Fruit fly (Drosophila melanogaster) whole organism, pupa: ENCODE results near the gene CG45488.

Experiments used
- CG13204 ChIP-seq: fragments of 200-800 bp; sonication (Bioruptor generic); optimal IDR thresholded peaks from 2 replicates; lab custom pipeline; 2018; ENCODE audit warnings: missing biosample characterization, mild to moderate bottlenecking, missing genetic modification characterization, moderate library complexity
- CG17806 ChIP-seq: fragments of 200-800 bp; sonication (Bioruptor generic); optimal IDR thresholded peaks from 2 replicates; lab custom pipeline; 2018; ENCODE audit warnings: missing biosample characterization, mild to moderate bottlenecking, missing genetic modification characterization, moderate library complexity
- D1 ChIP-seq: fragments of 200-800 bp; sonication (Bioruptor generic); optimal IDR thresholded peaks from 2 replicates; lab custom pipeline; 2018; ENCODE audit warnings: missing biosample characterization, mild to moderate bottlenecking, missing genetic modification characterization, moderate library complexity
- Pif1A ChIP-seq: fragments of 200-800 bp; sonication (Bioruptor generic); optimal IDR thresholded peaks from 3 replicates; lab custom pipeline; 2016; ENCODE audit warnings: missing biosample characterization, missing genetic modification characterization
- Pif1B ChIP-seq: fragments of 200-800 bp; sonication (Bioruptor generic); optimal IDR thresholded peaks from 3 replicates; lab custom pipeline; 2016; ENCODE audit warnings: missing biosample characterization, missing genetic modification characterization
- gl ChIP-seq: fragments of 200-800 bp; sonication (Bioruptor generic); optimal IDR thresholded peaks from 2 replicates; lab custom pipeline; 2018; ENCODE audit warnings: missing biosample characterization, mild to moderate bottlenecking, missing genetic modification characterization

DNA sequence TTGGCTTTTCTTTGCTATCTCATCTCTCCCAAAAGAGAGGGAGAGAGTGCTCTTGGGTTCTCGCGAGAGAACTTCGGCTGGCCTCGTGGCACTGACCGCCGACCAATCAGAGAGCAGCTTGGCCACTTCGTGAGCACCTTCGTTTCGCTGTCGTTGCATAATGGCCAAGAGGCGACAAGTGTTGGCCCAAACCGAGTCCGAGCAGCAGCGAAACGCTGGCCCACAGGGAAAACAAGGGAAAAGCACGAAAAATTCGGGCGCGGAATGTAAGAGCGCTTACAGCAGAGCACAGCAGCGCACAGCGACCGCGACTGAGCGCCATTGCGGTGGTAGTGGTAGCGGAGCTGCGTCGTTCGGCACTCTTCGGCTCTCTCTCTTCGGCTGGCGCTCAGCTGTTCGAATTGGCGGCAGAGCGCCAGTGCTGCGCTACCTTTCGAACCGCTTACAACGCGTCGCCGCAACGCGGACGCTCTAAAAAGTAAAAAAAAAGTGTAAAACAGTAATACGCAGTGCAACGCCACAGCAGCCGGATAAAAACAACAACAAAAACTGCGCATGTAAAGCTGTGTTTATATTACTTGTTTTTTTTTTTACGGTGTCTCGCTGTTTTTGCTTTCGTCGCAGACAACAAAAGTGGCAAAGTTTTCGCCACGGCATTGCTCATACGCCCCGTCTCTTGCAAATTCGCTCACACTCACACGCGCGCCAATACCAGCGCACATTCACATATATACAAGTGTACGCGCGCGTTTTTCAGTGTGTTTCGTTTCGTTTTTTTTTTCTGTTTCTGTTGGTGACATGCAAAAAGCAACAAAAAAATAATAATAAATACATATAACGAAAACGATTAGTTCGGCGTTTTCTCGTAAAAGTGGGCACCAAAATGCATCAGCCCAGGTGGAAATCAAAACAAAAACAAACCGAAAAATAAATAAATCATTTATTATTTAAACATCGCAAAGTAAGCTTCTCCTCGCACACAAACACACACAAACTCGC lies 33.0 kb downstream of the CG45488 start:
- TF ChIP-seq D1 (tag; lab: Kevin White, UChicago) (no peak), CG17806 (peak; percentile 24), CG13204 (GFP tag; lab: Kevin White, UChicago) (peak; percentile 70), Pif1A (peak; percentile 61), gl (peak; percentile 76), Pif1B (GFP tag; lab: Kevin White, UChicago) (peak; percentile 56)
